Worm (Caenorhabditis elegans): ENCODE measurements around the gene mdt-15.

- TF ChIP-seq dao-5 (tag; optimal IDR thresholded peaks at IDR 0.05) (no peak), W03F9.2 (tag; optimal IDR thresholded peaks at IDR 0.05) (no peak)
Observed at ce11 chrIII:5832442-5832841, 1.1 kb downstream of the mdt-15 start.

Measured in whole organism, L4/young adult.